Worm (Caenorhabditis elegans): ENCODE results near the gene gly-11.

- no peak for TF ChIP-seq ama-1 (optimal IDR thresholded peaks at IDR 0.05)
- no peak for TF ChIP-seq nhr-11 (tag; optimal IDR thresholded peaks at IDR 0.05)
- TF ChIP-seq unc-62 (GFP tag; optimal IDR thresholded peaks at IDR 0.05) = no peak
- no peak for TF ChIP-seq C34B4.2 (tag; optimal IDR thresholded peaks at IDR 0.05)
- no peak for TF ChIP-seq lin-15B (tag; optimal IDR thresholded peaks at IDR 0.05)
- no peak for TF ChIP-seq hlh-17 (GFP tag; optimal IDR thresholded peaks at IDR 0.05; ENCODE audit: borderline replicate concordance)
These were observed 43.8 kb upstream of the gly-11 start for ce11 chrIII:12220820-12221219.

All from whole organism, L1 larva.